Worm (Caenorhabditis elegans) whole organism, L2 larva: ENCODE results near the gene srh-28.

Experiments used
- nhr-237 ChIP-seq: fragments of 150-350 bp; optimal IDR thresholded peaks from 2 replicates; lab custom pipeline; 2014; ENCODE audit warnings: missing biosample characterization, missing genetic modification characterization
- unc-39 ChIP-seq: fragments of 150-350 bp; optimal IDR thresholded peaks from 2 replicates; lab custom pipeline; 2014; ENCODE audit warnings: missing biosample characterization, missing genetic modification characterization

- no peak for TF ChIP-seq unc-39
- TF ChIP-seq nhr-237 (tag; lab: Kevin White, UChicago) = no peak
Observed at ce11 chrV:6817184-6817583, 41.6 kb upstream of the srh-28 start, which contains the start of gene dmsr-14.
